Fruit fly (Drosophila melanogaster) whole organism, pupa: ENCODE data around the gene CG14234.
A peak's percentile ranks its signal among the peaks of the same experiment; 100 is the strongest.

Experiments
- CG10348 ChIP-seq: fragments of 200-800 bp; sonication (Bioruptor generic); IDR thresholded peaks from 2 replicates; pipeline ENCODE4 v1.3.6; 2022; ENCODE audit warnings: missing biosample characterization, missing genetic modification characterization
- CG9948 ChIP-seq: fragments of 200-800 bp; sonication (Bioruptor generic); optimal IDR thresholded peaks from 2 replicates; lab custom pipeline; 2018; ENCODE audit warnings: missing biosample characterization, mild to moderate bottlenecking, missing genetic modification characterization, moderate library complexity
- Pif1A ChIP-seq: fragments of 200-800 bp; sonication (Bioruptor generic); optimal IDR thresholded peaks from 3 replicates; lab custom pipeline; 2016; ENCODE audit warnings: missing biosample characterization, missing genetic modification characterization
- fd96Ca ChIP-seq: fragments of 200-800 bp; sonication (Bioruptor generic); IDR thresholded peaks from 3 replicates; pipeline ENCODE4 v1.3.6; 2022; ENCODE audit warnings: missing biosample characterization, missing genetic modification characterization
- rn ChIP-seq: fragments of 200-800 bp; sonication (Bioruptor generic); IDR thresholded peaks from 2 replicates; pipeline ENCODE4 v1.3.6; 2022; ENCODE audit warnings: missing biosample characterization, missing genetic modification characterization

- TF ChIP-seq CG9948 (peak; percentile 58), fd96Ca (GFP tag; lab: Robert Waterston, UW) (no peak), CG10348 (GFP tag; lab: Robert Waterston, UW) (no peak), rn (no peak), Pif1A (GFP tag; lab: Kevin White, UChicago) (peak; percentile 18)
Measured at dm6 chrX:19769821-19770519, 34.6 kb downstream of the CG14234 start.
